Worm (Caenorhabditis elegans) whole organism, L4 larva: ENCODE data around the gene egl-36.

Experiments used
- F37D6.2 ChIP-seq: sonication (generic microtip); optimal IDR thresholded peaks from 2 replicates; lab custom pipeline; 2016; ENCODE audit warnings: mild to moderate bottlenecking, missing genetic modification characterization, missing compliant biosample characterization
- R02D3.7 ChIP-seq: fragments of 150-350 bp; sonication (generic microtip); optimal IDR thresholded peaks from 3 replicates; lab custom pipeline; 2014; ENCODE audit warnings: missing biosample characterization, missing genetic modification characterization
- Y75B8A.6 ChIP-seq: fragments of 200-800 bp; sonication (Bioruptor generic); IDR thresholded peaks from 2 replicates; pipeline ENCODE4 v1.3.6; 2022; ENCODE audit warnings: missing genetic modification reagents, missing genetic modification characterization, missing compliant biosample characterization
- ctbp-1 ChIP-seq: fragments of 200-800 bp; sonication (Bioruptor generic); IDR thresholded peaks from 2 replicates; pipeline ENCODE4 v1.3.6; 2022; ENCODE audit warnings: missing genetic modification reagents, missing genetic modification characterization, missing compliant biosample characterization
- dpl-1 ChIP-seq: fragments of 150-350 bp; optimal IDR thresholded peaks from 2 replicates; lab custom pipeline; 2014; ENCODE audit warnings: missing biosample characterization, missing genetic modification reagents, missing genetic modification characterization
- php-3 ChIP-seq: fragments of 200-800 bp; sonication (Bioruptor generic); IDR thresholded peaks from 2 replicates; pipeline ENCODE4 v1.3.6; 2022; ENCODE audit warnings: missing genetic modification reagents, missing genetic modification characterization, missing compliant biosample characterization
- pqm-1 ChIP-seq: sonication (generic microtip); optimal IDR thresholded peaks from 2 replicates; lab custom pipeline; 2017; ENCODE audit warnings: missing biosample characterization, missing genetic modification characterization
- snpc-4 ChIP-seq: fragments of 150-350 bp; optimal IDR thresholded peaks from 2 replicates; lab custom pipeline; 2014; ENCODE audit warnings: missing biosample characterization, missing genetic modification characterization

ce11 chrX:10688311-10688710, 45.8 kb upstream of the egl-36 start:
- TF ChIP-seq ctbp-1 (no peak), php-3 (GFP tag; lab: Robert Waterston, UW) (no peak), dpl-1 (no peak), snpc-4 (tag; lab: Kevin White, UChicago) (no peak), Y75B8A.6 (no peak), R02D3.7 (tag; lab: Kevin White, UChicago) (no peak), F37D6.2 (tag; lab: Kevin White, UChicago) (no peak), pqm-1 (tag; lab: Kevin White, UChicago) (no peak)
